Worm (Caenorhabditis elegans) whole organism, early embryonic: ENCODE measurements around the gene cpb-2.

Source experiments
- B0310.2 ChIP-seq: sonication (generic microtip); optimal IDR thresholded peaks from 2 replicates; lab custom pipeline; 2016; ENCODE audit warnings: mild to moderate bottlenecking, missing genetic modification characterization, missing compliant biosample characterization
- pes-1 ChIP-seq: fragments of 200-800 bp; sonication (Bioruptor generic); IDR thresholded peaks from 2 replicates; pipeline ENCODE4 v1.3.6; 2022; ENCODE audit warnings: missing genetic modification reagents, missing genetic modification characterization, missing compliant biosample characterization
- sea-1 ChIP-seq: fragments of 200-800 bp; sonication (Bioruptor generic); conservative IDR thresholded peaks from 2 replicates; pipeline ENCODE4 v1.3.6; 2022; ENCODE audit warnings: missing genetic modification characterization, missing compliant biosample characterization
- tbx-11 ChIP-seq: fragments of 200-800 bp; sonication (Bioruptor generic); IDR thresholded peaks from 2 replicates; pipeline ENCODE4 v1.3.6; 2022; ENCODE audit warnings: missing genetic modification characterization, missing compliant biosample characterization

- no peak for TF ChIP-seq pes-1 (GFP tag; lab: Robert Waterston, UW)
- TF ChIP-seq B0310.2 (tag; lab: Kevin White, UChicago) = no peak
- TF ChIP-seq sea-1 (GFP tag; lab: Robert Waterston, UW) = no peak
- TF ChIP-seq tbx-11 (GFP tag; lab: Robert Waterston, UW) = no peak
Measured at ce11 chrII:6190770-6191169, 1.8 kb upstream of the cpb-2 start.
